Fruit fly (Drosophila melanogaster) whole organism, wandering third instar larva: ENCODE data around the gene heca.

Experiments
- Abd-B ChIP-seq: fragments of >200 bp; optimal IDR thresholded peaks from 2 replicates; lab custom pipeline; 2017; ENCODE audit warnings: missing biosample characterization, missing genetic modification characterization
- CG32264 ChIP-seq: fragments of 200-800 bp; sonication (Bioruptor generic); optimal IDR thresholded peaks from 2 replicates; lab custom pipeline; 2016; ENCODE audit warnings: missing biosample characterization, missing genetic modification characterization
- CG9705 ChIP-seq: fragments of 200-800 bp; sonication (Bioruptor generic); optimal IDR thresholded peaks from 2 replicates; lab custom pipeline; 2018; ENCODE audit warnings: missing biosample characterization, mild to moderate bottlenecking, missing genetic modification characterization
- CrebA ChIP-seq: fragments of 200-800 bp; sonication (Bioruptor generic); optimal IDR thresholded peaks from 2 replicates; lab custom pipeline; 2016; ENCODE audit warnings: missing biosample characterization, mild to moderate bottlenecking, missing genetic modification characterization, borderline replicate concordance
- Dfd ChIP-seq: fragments of >200 bp; optimal IDR thresholded peaks from 2 replicates; lab custom pipeline; 2017; ENCODE audit warnings: missing biosample characterization, missing genetic modification characterization
- HLH106 ChIP-seq: fragments of 200-800 bp; optimal IDR thresholded peaks from 3 replicates; lab custom pipeline; 2019; ENCODE audit warnings: missing biosample characterization, mild to moderate bottlenecking, missing genetic modification characterization, moderate library complexity
- Hnf4 ChIP-seq: fragments of 200-800 bp; sonication (Bioruptor generic); optimal IDR thresholded peaks from 2 replicates; lab custom pipeline; 2016; ENCODE audit warnings: missing biosample characterization, mild to moderate bottlenecking, missing genetic modification characterization
- Hr78 ChIP-seq: fragments of >200 bp; optimal IDR thresholded peaks from 2 replicates; lab custom pipeline; 2017; ENCODE audit warnings: missing biosample characterization, missing genetic modification characterization
- Hr83 ChIP-seq: fragments of 200-300 bp; sonication (Bioruptor generic); optimal IDR thresholded peaks from 2 replicates; lab custom pipeline; 2016; ENCODE audit warnings: missing biosample characterization, mild to moderate bottlenecking, missing genetic modification characterization, moderate library complexity; ENCODE audit not compliant: poor library complexity, severe bottlenecking
- Mio ChIP-seq: sonication (Bioruptor generic); optimal IDR thresholded peaks from 2 replicates; lab custom pipeline; 2016; ENCODE audit warnings: missing biosample characterization, missing genetic modification characterization
- N ChIP-seq: fragments of >200 bp; optimal IDR thresholded peaks from 2 replicates; lab custom pipeline; 2018; ENCODE audit warnings: missing biosample characterization, missing external identifiers, missing genetic modification characterization
- OdsH ChIP-seq: fragments of 200-800 bp; sonication (Bioruptor generic); optimal IDR thresholded peaks from 2 replicates; lab custom pipeline; 2016; ENCODE audit warnings: missing biosample characterization, mild to moderate bottlenecking, missing genetic modification characterization
- Rel ChIP-seq, 2 experiments: fragments of 200-800 bp; sonication (Bioruptor generic) in 1 of 2; optimal IDR thresholded peaks; 2 replicates in 1 of 2; 3 replicates in 1 of 2; lab custom pipeline; 2016 to 2019; ENCODE audit warnings: mild to moderate bottlenecking in 2 of 2, missing biosample characterization in 2 of 2, missing genetic modification characterization in 2 of 2, moderate library complexity in 1 of 2
- Vsx2 ChIP-seq: fragments of 200-300, 225-300 bp; sonication (Bioruptor generic); optimal IDR thresholded peaks from 2 replicates; lab custom pipeline; 2018; ENCODE audit warnings: missing biosample characterization, missing genetic modification characterization; ENCODE audit not compliant: partially characterized antibody
- brk ChIP-seq: fragments of 200-800 bp; sonication (Bioruptor generic); optimal IDR thresholded peaks from 2 replicates; lab custom pipeline; 2016; ENCODE audit warnings: missing biosample characterization, mild to moderate bottlenecking, missing genetic modification characterization
- dl ChIP-seq, 2 experiments: fragments of 175-275, 200-275 bp in 1 of 2; fragments of 200-275 bp in 1 of 2; sonication (Bioruptor generic); optimal IDR thresholded peaks; lab custom pipeline; 2018; ENCODE audit warnings: mild to moderate bottlenecking in 2 of 2, missing biosample characterization in 2 of 2, missing genetic modification characterization in 2 of 2, moderate library complexity in 2 of 2; ENCODE audit not compliant: partially characterized antibody in 2 of 2, insufficient read depth in 1 of 2
- dmrt93B ChIP-seq: fragments of 200-800 bp; sonication (Bioruptor generic); optimal IDR thresholded peaks from 2 replicates; lab custom pipeline; 2018; ENCODE audit warnings: missing biosample characterization, mild to moderate bottlenecking, missing genetic modification characterization
- dsf ChIP-seq: sonication (Bioruptor generic); optimal IDR thresholded peaks from 2 replicates; lab custom pipeline; 2016; ENCODE audit warnings: missing biosample characterization, missing genetic modification characterization, borderline replicate concordance
- foxo ChIP-seq, 2 experiments: fragments of 200-800 bp; sonication (Bioruptor generic); optimal IDR thresholded peaks; 2 replicates in 1 of 2; 3 replicates in 1 of 2; lab custom pipeline; 2016 to 2017; ENCODE audit warnings: missing biosample characterization in 2 of 2, missing genetic modification characterization in 2 of 2
- h ChIP-seq: fragments of 200-800 bp; sonication (Bioruptor generic); optimal IDR thresholded peaks from 3 replicates; lab custom pipeline; 2016; ENCODE audit warnings: missing biosample characterization, mild to moderate bottlenecking, missing genetic modification characterization
- jim ChIP-seq: fragments of 175-275, 200-325 bp; sonication (Bioruptor generic); optimal IDR thresholded peaks from 2 replicates; lab custom pipeline; 2016; ENCODE audit warnings: missing biosample characterization, mild to moderate bottlenecking, missing genetic modification characterization
- lola ChIP-seq: fragments of >200 bp; optimal IDR thresholded peaks from 2 replicates; lab custom pipeline; 2017; ENCODE audit warnings: missing biosample characterization, missing genetic modification characterization
- pan ChIP-seq: fragments of >200 bp; optimal IDR thresholded peaks from 2 replicates; lab custom pipeline; 2017
- rgr ChIP-seq: fragments of 200-800 bp; sonication (Bioruptor generic); optimal IDR thresholded peaks from 3 replicates; lab custom pipeline; 2016; ENCODE audit warnings: missing biosample characterization, mild to moderate bottlenecking, missing genetic modification characterization
- sv ChIP-seq: fragments of 200-800 bp; sonication (Bioruptor generic); optimal IDR thresholded peaks from 3 replicates; lab custom pipeline; 2016; ENCODE audit warnings: missing biosample characterization, missing genetic modification characterization
- tai ChIP-seq: sonication (Bioruptor generic); optimal IDR thresholded peaks from 2 replicates; lab custom pipeline; 2016; ENCODE audit warnings: missing biosample characterization, missing genetic modification characterization
- woc ChIP-seq: sonication (Bioruptor generic); optimal IDR thresholded peaks from 2 replicates; lab custom pipeline; 2016; ENCODE audit warnings: missing biosample characterization, mild to moderate bottlenecking, missing genetic modification characterization

heca gene

DNA sequence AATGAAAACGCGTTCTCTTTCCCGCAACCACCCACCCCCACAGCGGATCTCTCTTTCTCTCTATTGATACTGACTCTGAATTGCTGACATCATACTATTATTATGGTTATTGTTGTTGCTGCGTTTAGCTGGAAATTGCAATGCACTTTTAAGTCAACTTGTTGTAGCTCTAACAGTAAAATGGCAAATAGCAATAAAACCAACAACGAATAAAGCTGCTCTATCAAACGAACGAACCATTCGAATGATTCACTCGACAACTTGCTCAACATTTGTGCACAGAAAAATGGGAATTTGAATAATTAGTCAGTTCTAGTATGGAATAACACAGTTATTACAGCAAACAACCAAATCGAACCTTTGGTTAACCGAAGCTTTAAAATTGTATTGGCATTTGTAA is 19.1 kb downstream of the heca start:
- no peak for TF ChIP-seq lola (GFP tag; lab: Kevin White, UChicago)
- no peak for TF ChIP-seq rgr (GFP tag; lab: Kevin White, UChicago)
- no peak for TF ChIP-seq CG9705 (GFP tag; lab: Kevin White, UChicago)

DNA sequence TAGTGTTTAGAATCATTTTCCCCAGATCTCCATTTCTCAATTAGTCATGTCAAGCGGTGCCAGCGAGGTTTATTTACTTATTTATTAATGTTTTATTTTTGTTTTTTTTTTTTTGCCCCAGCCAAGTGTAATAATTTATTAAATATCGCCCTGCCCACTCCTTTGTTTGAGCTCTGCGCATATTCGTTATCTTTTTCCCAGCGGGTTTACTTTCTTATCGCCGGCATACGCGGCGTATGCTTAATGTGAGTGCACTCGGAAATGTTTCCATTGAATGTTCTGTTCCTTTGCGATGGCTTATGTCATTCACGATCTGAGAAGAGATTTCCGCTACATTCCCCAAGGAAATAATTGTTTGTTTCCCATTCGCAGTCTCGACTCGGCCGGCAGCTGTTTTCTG is 19.9 kb downstream of the heca start:
- TF ChIP-seq pan (lab: Kevin White, UChicago) (no peak), Rel (GFP tag; optimal IDR thresholded peaks at IDR 0.05; lab: Kevin White, UChicago) (no peak), Rel (tag; optimal IDR thresholded peaks at IDR 0.05; lab: Kevin White, UChicago) (peak; percentile 14), HLH106 (no peak), Dfd (GFP tag; lab: Kevin White, UChicago) (no peak)

DNA sequence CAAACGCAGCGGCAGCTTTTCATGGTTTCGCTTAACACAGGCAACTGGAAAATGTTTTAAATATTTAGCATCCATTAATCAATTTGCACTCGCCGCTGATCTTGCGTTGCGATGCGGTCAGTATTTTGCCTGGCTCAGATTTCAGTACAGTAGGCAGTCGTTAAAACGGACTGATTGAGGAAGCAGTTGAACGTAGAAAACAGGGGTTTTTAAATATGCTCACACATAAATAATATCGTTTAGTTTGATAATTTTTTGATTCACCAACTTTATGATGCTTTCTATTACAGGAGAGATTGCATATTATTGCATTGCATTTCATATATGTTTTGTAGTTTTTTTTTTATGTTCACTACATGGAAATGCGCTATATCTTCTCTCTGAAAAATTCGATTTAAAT is 25.6 kb downstream of the heca start:
- TF ChIP-seq Abd-B (GFP tag; lab: Kevin White, UChicago) (no peak), foxo (GFP tag; optimal IDR thresholded peaks at IDR 0.05; lab: Kevin White, UChicago) (no peak), dsf (no peak), CrebA (no peak), brk (GFP tag; lab: Kevin White, UChicago) (no peak), Hr78 (no peak), h (GFP tag; lab: Kevin White, UChicago) (no peak), CG32264 (GFP tag; lab: Kevin White, UChicago) (no peak), pan (lab: Kevin White, UChicago) (no peak), jim (GFP tag; lab: Kevin White, UChicago) (no peak), Vsx2 (GFP tag; lab: Kevin White, UChicago) (no peak), CG9705 (GFP tag; lab: Kevin White, UChicago) (no peak)
- TF ChIP-seq, all 38 proteins: peak for 0

DNA sequence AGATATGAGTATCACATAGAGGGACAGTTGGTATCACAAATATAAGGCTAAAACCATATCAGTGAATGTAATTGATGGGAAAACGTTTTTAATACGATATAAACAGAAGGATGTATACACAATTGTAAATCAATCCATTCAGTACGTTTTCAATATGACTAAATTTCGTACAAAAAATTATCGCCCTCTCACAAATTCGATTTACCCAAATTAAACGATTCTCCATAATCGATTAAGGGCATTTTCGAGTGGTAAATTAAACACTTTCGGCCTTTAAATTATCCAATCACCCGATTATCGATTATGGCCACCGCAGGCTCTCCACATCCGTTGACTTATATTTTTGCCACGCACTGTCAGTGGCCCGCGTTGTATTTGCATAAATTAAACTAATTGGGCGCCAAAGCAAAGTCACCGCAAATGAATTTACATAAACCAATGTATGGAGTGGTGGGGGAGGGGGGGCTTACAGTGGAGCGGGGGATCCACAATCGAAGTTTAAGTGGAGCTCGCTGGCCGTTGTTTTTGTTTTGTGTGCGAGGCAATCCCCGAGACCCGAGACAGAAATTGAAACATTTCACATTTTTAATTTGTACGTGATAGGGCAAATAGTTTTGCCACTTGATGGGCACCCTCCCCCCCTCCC is 27.3 kb downstream of the heca start:
- TF ChIP-seq dsf, result no peak
- no peak for TF ChIP-seq Hr78
- TF ChIP-seq dl (GFP tag; optimal IDR thresholded peaks at IDR 0.05; lab: Kevin White, UChicago; ENCODE audit: insufficient read depth in 1 of 2, partially characterized antibody in 2 of 2), result no peak
- no peak for TF ChIP-seq tai (GFP tag; lab: Kevin White, UChicago)
- TF ChIP-seq N, result no peak
- no peak for TF ChIP-seq dmrt93B
- no peak for TF ChIP-seq foxo (GFP tag; optimal IDR thresholded peaks at IDR 0.05; lab: Kevin White, UChicago)
- no peak for TF ChIP-seq Hr83 (GFP tag; lab: Kevin White, UChicago)
- TF ChIP-seq brk (GFP tag; lab: Kevin White, UChicago), result no peak
- TF ChIP-seq Rel (GFP tag; optimal IDR thresholded peaks at IDR 0.05; lab: Kevin White, UChicago), result no peak
- TF ChIP-seq Rel (tag; optimal IDR thresholded peaks at IDR 0.05; lab: Kevin White, UChicago), result peak; percentile 70
- no peak for TF ChIP-seq CG9705 (GFP tag; lab: Kevin White, UChicago)
- TF ChIP-seq Vsx2 (GFP tag; lab: Kevin White, UChicago), result no peak
- TF ChIP-seq HLH106, result no peak
- TF ChIP-seq Mio (GFP tag; lab: Kevin White, UChicago), result no peak
- no peak for TF ChIP-seq CrebA
- TF ChIP-seq sv (GFP tag; lab: Kevin White, UChicago), result peak; percentile 22
- TF ChIP-seq OdsH (GFP tag; lab: Kevin White, UChicago), result no peak

DNA sequence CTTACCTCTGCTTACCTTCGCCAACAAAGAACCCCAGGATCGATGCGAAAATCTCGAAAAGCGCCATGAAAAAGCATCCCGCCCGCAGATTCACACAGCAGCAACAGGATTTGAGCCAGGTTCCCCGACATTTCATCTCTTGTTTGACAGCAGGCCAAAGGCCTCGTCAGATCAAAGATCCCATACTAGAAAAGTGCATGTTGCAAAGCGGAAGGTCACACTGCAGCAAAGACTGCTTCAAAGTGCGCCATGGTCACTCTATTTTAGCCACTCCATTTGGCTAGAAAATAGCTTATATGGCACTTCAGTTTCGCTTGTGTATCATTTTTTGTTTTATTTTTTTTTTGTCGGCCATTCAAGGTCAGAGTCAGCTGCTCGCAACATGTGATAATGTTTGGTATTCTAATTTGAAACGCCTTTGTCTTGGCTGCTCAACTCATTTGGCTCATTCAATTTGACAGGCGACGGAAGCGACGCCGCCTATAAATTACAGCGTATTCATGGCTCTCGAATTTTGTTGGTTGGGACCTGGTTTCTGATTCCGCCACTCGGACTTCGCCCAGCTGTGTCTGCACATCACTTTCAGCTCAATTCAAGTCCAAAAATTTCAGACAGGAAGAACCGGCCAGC is 28.9 kb downstream of the heca start, which contains the start of gene CG34300:
CG34300 (minus strand) TSS at position 136 of the 630 bp plus-strand sequence.
- TF ChIP-seq dsf (no peak), dl (GFP tag; optimal IDR thresholded peaks at IDR 0.05; lab: Kevin White, UChicago; ENCODE audit: insufficient read depth in 1 of 2, partially characterized antibody in 2 of 2) (no peak), Abd-B (GFP tag; lab: Kevin White, UChicago) (no peak), sv (GFP tag; lab: Kevin White, UChicago) (no peak), OdsH (GFP tag; lab: Kevin White, UChicago) (no peak), woc (GFP tag; lab: Kevin White, UChicago) (no peak), rgr (GFP tag; lab: Kevin White, UChicago) (no peak), tai (GFP tag; lab: Kevin White, UChicago) (no peak), Hnf4 (GFP tag; lab: Kevin White, UChicago) (no peak), CG9705 (GFP tag; lab: Kevin White, UChicago) (no peak), HLH106 (no peak)
